Fruit fly (Drosophila melanogaster) whole organism, embryonic: ENCODE measurements around the gene CheB38b.

Experiments
- Atf-2 ChIP-seq: fragments of 200-800 bp; sonication (Bioruptor generic); optimal IDR thresholded peaks from 2 replicates; lab custom pipeline; 2016; ENCODE audit warnings: missing biosample characterization, missing genetic modification characterization
- Atf6 ChIP-seq: fragments of 200-800 bp; sonication (Bioruptor generic); IDR thresholded peaks from 2 replicates; pipeline ENCODE4 v1.3.6; 2022; ENCODE audit warnings: missing biosample characterization, missing genetic modification characterization
- B-H2 ChIP-seq: fragments of 200-800 bp; sonication (Bioruptor generic); optimal IDR thresholded peaks from 2 replicates; lab custom pipeline; 2018; ENCODE audit warnings: missing biosample characterization, mild to moderate bottlenecking, missing genetic modification characterization
- BtbVII ChIP-seq: fragments of 200-800 bp; sonication (Bioruptor generic); optimal IDR thresholded peaks from 3 replicates; lab custom pipeline; 2017; ENCODE audit warnings: missing biosample characterization, mild to moderate bottlenecking, missing genetic modification characterization
- Bteb2 ChIP-seq: fragments of 200-800 bp; sonication (Bioruptor generic); optimal IDR thresholded peaks from 2 replicates; lab custom pipeline; 2016; ENCODE audit warnings: missing biosample characterization, missing genetic modification characterization
- CG10267 ChIP-seq: fragments of 200-800 bp; sonication (Bioruptor generic); optimal IDR thresholded peaks from 2 replicates; lab custom pipeline; 2018; ENCODE audit warnings: missing biosample characterization, mild to moderate bottlenecking, missing genetic modification characterization, moderate library complexity
- CG11456 ChIP-seq: fragments of 200-800 bp; sonication (Bioruptor generic); IDR thresholded peaks from 3 replicates; pipeline ENCODE4 v1.3.6; 2022; ENCODE audit warnings: missing biosample characterization, missing genetic modification characterization
- CG14050 ChIP-seq: fragments of 200-800 bp; sonication (Bioruptor generic); IDR thresholded peaks from 3 replicates; pipeline ENCODE4 v1.3.6; 2022; ENCODE audit warnings: missing biosample characterization, missing genetic modification characterization
- CG17359 ChIP-seq: fragments of 200-800 bp; sonication (Bioruptor generic); optimal IDR thresholded peaks from 3 replicates; lab custom pipeline; 2018; ENCODE audit warnings: missing biosample characterization, mild to moderate bottlenecking, missing genetic modification characterization, moderate library complexity
- CG17385 ChIP-seq: fragments of 200-800 bp; sonication (Bioruptor generic); optimal IDR thresholded peaks from 3 replicates; lab custom pipeline; 2018; ENCODE audit warnings: missing biosample characterization, mild to moderate bottlenecking, missing genetic modification characterization
- CG1832 ChIP-seq: fragments of 200-800 bp; sonication (Bioruptor generic); optimal IDR thresholded peaks from 2 replicates; lab custom pipeline; 2017; ENCODE audit warnings: missing biosample characterization, mild to moderate bottlenecking, missing genetic modification characterization, inconsistent platforms
- CG2678 ChIP-seq: fragments of 200-800 bp; sonication (Bioruptor generic); optimal IDR thresholded peaks from 3 replicates; lab custom pipeline; 2019; ENCODE audit warnings: missing biosample characterization, mild to moderate bottlenecking, missing genetic modification characterization, moderate library complexity
- CG30431 ChIP-seq: fragments of 200-800 bp; sonication (Bioruptor generic); optimal IDR thresholded peaks from 2 replicates; lab custom pipeline; 2017; ENCODE audit warnings: missing biosample characterization, missing genetic modification characterization
- CG3163 ChIP-seq: fragments of 200-800 bp; sonication (Bioruptor generic); optimal IDR thresholded peaks from 3 replicates; lab custom pipeline; 2016; ENCODE audit warnings: missing biosample characterization, missing genetic modification characterization
- CG34224 ChIP-seq: fragments of 200-800 bp; sonication (Bioruptor generic); IDR thresholded peaks from 3 replicates; pipeline ENCODE4 v1.3.6; 2022; ENCODE audit warnings: missing biosample characterization, missing genetic modification characterization; ENCODE audit not compliant: partially characterized antibody
- CG4404 ChIP-seq: fragments of 200-800 bp; sonication (Bioruptor generic); IDR thresholded peaks from 2 replicates; pipeline ENCODE4 v1.3.6; 2022; ENCODE audit warnings: missing biosample characterization, missing genetic modification characterization
- CG4617 ChIP-seq: fragments of 200-800 bp; sonication (Bioruptor generic); optimal IDR thresholded peaks from 3 replicates; lab custom pipeline; 2016; ENCODE audit warnings: missing biosample characterization, missing genetic modification characterization, borderline replicate concordance
- CG6272 ChIP-seq: fragments of 200-800 bp; sonication (Bioruptor generic); IDR thresholded peaks from 2 replicates; pipeline ENCODE4 v1.3.6; 2022; ENCODE audit warnings: missing biosample characterization, missing genetic modification characterization
- CG6854 ChIP-seq: fragments of 200-800 bp; sonication (Bioruptor generic); optimal IDR thresholded peaks from 3 replicates; lab custom pipeline; 2017; ENCODE audit warnings: missing biosample characterization, mild to moderate bottlenecking, missing genetic modification characterization
- CG8089 ChIP-seq: fragments of 200-800 bp; sonication (Bioruptor generic); optimal IDR thresholded peaks from 3 replicates; lab custom pipeline; 2016; ENCODE audit warnings: missing biosample characterization, missing genetic modification characterization
- CG9609 ChIP-seq: fragments of 200-800 bp; sonication (Bioruptor generic); optimal IDR thresholded peaks from 3 replicates; lab custom pipeline; 2016; ENCODE audit warnings: missing biosample characterization, missing genetic modification characterization
- Camta ChIP-seq: fragments of 200-800 bp; sonication (Bioruptor generic); optimal IDR thresholded peaks from 2 replicates; lab custom pipeline; 2016; ENCODE audit warnings: missing biosample characterization, missing genetic modification characterization
- ERR ChIP-seq: fragments of 200-800 bp; sonication (Bioruptor generic); optimal IDR thresholded peaks from 2 replicates; lab custom pipeline; 2016; ENCODE audit warnings: missing biosample characterization, missing genetic modification characterization
- Fer3 ChIP-seq: fragments of 200-800 bp; sonication (Bioruptor generic); optimal IDR thresholded peaks from 2 replicates; lab custom pipeline; 2018; ENCODE audit warnings: missing biosample characterization, mild to moderate bottlenecking, missing genetic modification characterization, moderate library complexity
- Hr51 ChIP-seq, 2 experiments: fragments of 200-800 bp; sonication (Bioruptor generic); optimal IDR thresholded peaks; 2 replicates in 1 of 2; 3 replicates in 1 of 2; lab custom pipeline; 2016 to 2018; ENCODE audit warnings: missing biosample characterization in 2 of 2, missing genetic modification characterization in 2 of 2, mild to moderate bottlenecking in 1 of 2, moderate library complexity in 1 of 2
- Mad ChIP-seq: fragments of 200-800 bp; sonication (Bioruptor generic); optimal IDR thresholded peaks from 2 replicates; lab custom pipeline; 2016; ENCODE audit warnings: missing biosample characterization, missing genetic modification characterization
- NfI ChIP-seq: fragments of 200-800 bp; sonication (Bioruptor generic); optimal IDR thresholded peaks from 3 replicates; lab custom pipeline; 2018; ENCODE audit warnings: missing biosample characterization, mild to moderate bottlenecking, missing genetic modification characterization, moderate library complexity
- Stat92E ChIP-seq, 3 experiments: fragments of >200 bp in 2 of 3; fragments of 200-800 bp in 1 of 3; sonication (Bioruptor generic) in 1 of 3; optimal IDR thresholded peaks; 2 replicates each; lab custom pipeline; 2017 to 2019; ENCODE audit warnings: missing biosample characterization in 3 of 3, missing genetic modification characterization in 3 of 3, mild to moderate bottlenecking in 1 of 3, moderate library complexity in 1 of 3
- Trl ChIP-seq, 3 experiments: fragments of >200 bp in 2 of 3; fragments of 200-800 bp in 1 of 3; sonication (Bioruptor generic) in 1 of 3; optimal IDR thresholded peaks; 2 replicates in 1 of 3; 3 replicates in 2 of 3; lab custom pipeline; 2016 to 2017; ENCODE audit warnings: missing biosample characterization in 1 of 3, missing genetic modification characterization in 1 of 3
- cg ChIP-seq: fragments of 200-800 bp; sonication (Bioruptor generic); optimal IDR thresholded peaks from 3 replicates; lab custom pipeline; 2019; ENCODE audit warnings: missing biosample characterization, mild to moderate bottlenecking, missing genetic modification characterization, moderate library complexity
- chinmo ChIP-seq: fragments of 200-800 bp; sonication (Bioruptor generic); IDR thresholded peaks from 4 replicates; pipeline ENCODE4 v1.3.6; 2022; ENCODE audit warnings: missing biosample characterization, missing genetic modification characterization; ENCODE audit not compliant: partially characterized antibody
- chn ChIP-seq: fragments of 200-800 bp; sonication (Bioruptor generic); optimal IDR thresholded peaks from 2 replicates; lab custom pipeline; 2016; ENCODE audit warnings: missing biosample characterization, missing genetic modification characterization
- croc ChIP-seq: fragments of 200-800 bp; sonication (Bioruptor generic); conservative IDR thresholded peaks from 3 replicates; pipeline ENCODE4 v1.3.6; 2022; ENCODE audit warnings: missing biosample characterization, missing genetic modification characterization
- da ChIP-seq: fragments of 200-800 bp; sonication (Bioruptor generic); optimal IDR thresholded peaks from 2 replicates; lab custom pipeline; 2016; ENCODE audit warnings: missing biosample characterization, missing genetic modification characterization
- esg ChIP-seq: fragments of 200-800 bp; sonication (Bioruptor generic); conservative IDR thresholded peaks from 2 replicates; pipeline ENCODE4 v1.3.6; 2022; ENCODE audit warnings: missing biosample characterization, missing genetic modification characterization
- eyg ChIP-seq: fragments of 200-800 bp; sonication (Bioruptor generic); optimal IDR thresholded peaks from 3 replicates; lab custom pipeline; 2016; ENCODE audit warnings: missing biosample characterization, missing genetic modification characterization
- ftz-f1 ChIP-seq: fragments of 200-800 bp; sonication (Bioruptor generic); optimal IDR thresholded peaks from 2 replicates; lab custom pipeline; 2016; ENCODE audit warnings: missing biosample characterization, missing genetic modification characterization
- gsb-n ChIP-seq: fragments of 200-800 bp; sonication (Bioruptor generic); optimal IDR thresholded peaks from 3 replicates; lab custom pipeline; 2018; ENCODE audit warnings: missing biosample characterization, mild to moderate bottlenecking, missing genetic modification characterization
- nmo ChIP-seq: fragments of 200-800 bp; sonication (Bioruptor generic); optimal IDR thresholded peaks from 2 replicates; lab custom pipeline; 2018; ENCODE audit warnings: missing biosample characterization, mild to moderate bottlenecking, missing genetic modification characterization, moderate library complexity
- oc ChIP-seq: fragments of 200-800 bp; sonication (Bioruptor generic); optimal IDR thresholded peaks from 2 replicates; lab custom pipeline; 2018; ENCODE audit warnings: missing biosample characterization, mild to moderate bottlenecking, missing genetic modification characterization, moderate library complexity
- p53 ChIP-seq: fragments of 200-800 bp; sonication (Bioruptor generic); optimal IDR thresholded peaks from 2 replicates; lab custom pipeline; 2016; ENCODE audit warnings: missing biosample characterization, missing genetic modification characterization
- pb ChIP-seq: fragments of 200-800 bp; sonication (Bioruptor generic); optimal IDR thresholded peaks from 3 replicates; lab custom pipeline; 2016; ENCODE audit warnings: missing biosample characterization, missing genetic modification characterization
- repo ChIP-seq: fragments of 200-800 bp; sonication (Bioruptor generic); optimal IDR thresholded peaks from 2 replicates; lab custom pipeline; 2016; ENCODE audit warnings: missing biosample characterization, missing genetic modification characterization
- rib ChIP-seq: fragments of 200-800 bp; sonication (Bioruptor generic); IDR thresholded peaks from 2 replicates; pipeline ENCODE4 v1.3.6; 2022; ENCODE audit warnings: missing biosample characterization, missing genetic modification characterization
- sc ChIP-seq, 3 experiments: fragments of >200 bp in 2 of 3; fragments of 200-800 bp in 1 of 3; sonication (Bioruptor generic) in 1 of 3; optimal IDR thresholded peaks; 2 replicates in 2 of 3; 3 replicates in 1 of 3; lab custom pipeline; 2017; ENCODE audit warnings: mild to moderate bottlenecking in 1 of 3, missing biosample characterization in 1 of 3, missing genetic modification characterization in 1 of 3, missing genetic modification reagents in 1 of 3
- sens-2 ChIP-seq: fragments of 200-800 bp; sonication (Bioruptor generic); IDR thresholded peaks from 2 replicates; pipeline ENCODE4 v1.3.6; 2022; ENCODE audit warnings: missing biosample characterization, missing genetic modification characterization
- seq ChIP-seq: fragments of 200-800 bp; sonication (Bioruptor generic); IDR thresholded peaks from 2 replicates; pipeline ENCODE4 v1.3.6; 2022; ENCODE audit warnings: missing biosample characterization, missing genetic modification characterization
- shn ChIP-seq: fragments of 200-800 bp; sonication (Bioruptor generic); optimal IDR thresholded peaks from 3 replicates; lab custom pipeline; 2016; ENCODE audit warnings: missing biosample characterization, missing genetic modification characterization
- tgo ChIP-seq: fragments of 200-800 bp; sonication (Bioruptor generic); IDR thresholded peaks from 3 replicates; pipeline ENCODE4 v1.3.6; 2022; ENCODE audit warnings: missing biosample characterization, missing genetic modification characterization
- z ChIP-seq: fragments of 200-800 bp; sonication (Bioruptor generic); IDR thresholded peaks from 3 replicates; pipeline ENCODE4 v1.3.6; 2022; ENCODE audit warnings: missing biosample characterization, missing genetic modification characterization

CheB38b gene

dm6 chr2L:20770242-20770769 is 46.8 kb downstream of the CheB38b start, which contains the start of gene cad (continued):
- TF ChIP-seq ftz-f1 (GFP tag; lab: Kevin White, UChicago) = peak; percentile 31
- TF ChIP-seq Atf6 (GFP tag; lab: Robert Waterston, UW) = peak; percentile 51; the same call in 1 of the 2 replicates
- TF ChIP-seq NfI = peak; percentile 22
- no peak for TF ChIP-seq sc (optimal IDR thresholded peaks at IDR 0.05; lab: Kevin White, UChicago)
- no peak for TF ChIP-seq sc (GFP tag; optimal IDR thresholded peaks at IDR 0.05; lab: Kevin White, UChicago)
- TF ChIP-seq nmo = peak; percentile 55
- no peak for TF ChIP-seq rib (GFP tag; lab: Robert Waterston, UW)
- TF ChIP-seq Bteb2 (GFP tag; lab: Kevin White, UChicago) = no peak
- TF ChIP-seq gsb-n = peak; percentile 30
- TF ChIP-seq tgo (GFP tag; lab: Robert Waterston, UW) = no peak
- no peak for TF ChIP-seq CG11456
- TF ChIP-seq Hr51 (GFP tag; optimal IDR thresholded peaks at IDR 0.05; lab: Kevin White, UChicago) = no peak
- no peak for TF ChIP-seq sens-2 (GFP tag; lab: Robert Waterston, UW)
- TF ChIP-seq CG4404 = no peak
- TF ChIP-seq Stat92E (GFP tag; optimal IDR thresholded peaks at IDR 0.05; lab: Kevin White, UChicago) = no peak
- TF ChIP-seq Fer3 (tag; lab: Kevin White, UChicago) = peak; percentile 31
- peak; percentile 78; the same call in 2 of the 4 replicates for TF ChIP-seq chinmo (GFP tag; lab: Robert Waterston, UW)
- peak; percentile 6 for TF ChIP-seq CG10267 (tag; lab: Kevin White, UChicago)
- TF ChIP-seq Mad (GFP tag; lab: Kevin White, UChicago) = no peak
- no peak for TF ChIP-seq chn
- no peak for TF ChIP-seq CG9609 (GFP tag; lab: Kevin White, UChicago)
- TF ChIP-seq CG6272 = no peak
- TF ChIP-seq eyg (GFP tag; lab: Kevin White, UChicago) = no peak
- TF ChIP-seq cg (GFP tag; lab: Kevin White, UChicago) = peak; percentile 15
- no peak for TF ChIP-seq Trl (optimal IDR thresholded peaks at IDR 0.05; lab: Kevin White, UChicago)
- TF ChIP-seq Trl (GFP tag; optimal IDR thresholded peaks at IDR 0.05; lab: Kevin White, UChicago) = no peak
- no peak for TF ChIP-seq pb (GFP tag; lab: Kevin White, UChicago)
- TF ChIP-seq CG6854 (GFP tag; lab: Kevin White, UChicago) = no peak
- TF ChIP-seq CG14050 = peak; percentile 51; the same call in 2 of the 3 replicates
- no peak for TF ChIP-seq shn (GFP tag; lab: Kevin White, UChicago)
- TF ChIP-seq esg = no peak
- TF ChIP-seq CG17359 (tag; lab: Kevin White, UChicago) = peak; percentile 15
- TF ChIP-seq CG2678 (tag; lab: Kevin White, UChicago) = peak; percentile 15
- TF ChIP-seq CG34224 (GFP tag; lab: Robert Waterston, UW) = no peak
- peak; percentile 77 for TF ChIP-seq oc (tag; lab: Kevin White, UChicago)
- no peak for TF ChIP-seq Atf-2
- TF ChIP-seq p53 (GFP tag; lab: Kevin White, UChicago) = no peak
- TF ChIP-seq CG30431 (GFP tag; lab: Kevin White, UChicago) = no peak
- TF ChIP-seq ERR (GFP tag; lab: Kevin White, UChicago) = no peak
- TF ChIP-seq seq = peak; percentile 99
- TF ChIP-seq B-H2 (GFP tag; lab: Kevin White, UChicago) = peak; percentile 7
- peak; percentile 98 for TF ChIP-seq CG1832 (GFP tag; lab: Kevin White, UChicago)
- no peak for TF ChIP-seq BtbVII
- TF ChIP-seq croc (GFP tag; lab: Robert Waterston, UW) = no peak
- TF ChIP-seq repo (GFP tag; lab: Kevin White, UChicago) = no peak
- TF ChIP-seq Camta = no peak
- TF ChIP-seq CG4617 = no peak
- TF ChIP-seq da (GFP tag; lab: Kevin White, UChicago) = no peak
- TF ChIP-seq CG8089 = no peak
- no peak for TF ChIP-seq CG3163 (GFP tag; lab: Kevin White, UChicago)
- peak; percentile 10 for TF ChIP-seq CG17385 (GFP tag; lab: Kevin White, UChicago)
- TF ChIP-seq z = peak; percentile 94
